Fruit fly (Drosophila melanogaster): ENCODE measurements around the gene CG13310.

Gene CG13310

DNA sequence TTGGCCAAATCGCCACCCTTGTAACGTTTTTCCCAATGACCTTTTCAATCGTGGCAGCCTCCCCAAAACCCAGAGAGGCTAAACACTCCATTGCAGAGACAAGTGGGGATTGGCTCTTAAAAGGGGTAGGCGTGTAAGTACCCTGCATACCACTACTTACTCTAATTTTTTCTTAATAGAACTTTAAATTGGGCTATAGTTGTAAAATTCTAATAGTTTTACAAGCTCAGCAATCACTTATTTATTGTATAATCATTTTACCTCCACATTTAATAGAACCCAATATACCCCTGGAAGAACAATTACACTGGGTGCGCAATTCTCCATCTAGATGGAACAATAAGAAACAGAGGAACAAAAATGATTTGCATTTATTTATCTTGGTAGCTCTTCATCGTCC, 41.4 kb upstream of the CG13310 start (continued):
- TF ChIP-seq nerfin-1 (tag; optimal IDR thresholded peaks at IDR 0.05) (peak; percentile 61), Antp (GFP tag; optimal IDR thresholded peaks at IDR 0.05) (peak; percentile 62), CG11560 (tag; IDR thresholded peaks at IDR 0.05) (peak; percentile 38; the same call in 1 of the 3 replicates), CG34224 (GFP tag; IDR thresholded peaks at IDR 0.05; ENCODE audit: partially characterized antibody) (no peak), amos (GFP tag; IDR thresholded peaks at IDR 0.05; ENCODE audit: partially characterized antibody) (no peak), Ada2b (GFP tag; IDR thresholded peaks at IDR 0.05) (peak; percentile 78), CG16779 (GFP tag; IDR thresholded peaks at IDR 0.05) (no peak), CG12104 (GFP tag; optimal IDR thresholded peaks at IDR 0.05) (peak; percentile 1), CG31365 (tag; optimal IDR thresholded peaks at IDR 0.05) (no peak), Myb (GFP tag; optimal IDR thresholded peaks at IDR 0.05) (peak; percentile 40), CG2678 (tag; optimal IDR thresholded peaks at IDR 0.05) (peak; percentile 88), jumu (GFP tag; optimal IDR thresholded peaks at IDR 0.05) (peak; percentile 34), tll (GFP tag; optimal IDR thresholded peaks at IDR 0.05) (no peak), wdn (GFP tag; IDR thresholded peaks at IDR 0.05) (peak; percentile 47), Dref (GFP tag; IDR thresholded peaks at IDR 0.05) (no peak), CG34376 (GFP tag; optimal IDR thresholded peaks at IDR 0.05) (no peak), sd (tag; optimal IDR thresholded peaks at IDR 0.05) (peak; percentile 21), jing (GFP tag; optimal IDR thresholded peaks at IDR 0.05) (peak; percentile 62), CG32532 (GFP tag; IDR thresholded peaks at IDR 0.05) (peak; percentile 75), schlank (tag; optimal IDR thresholded peaks at IDR 0.05) (no peak), CG2202 (tag; optimal IDR thresholded peaks at IDR 0.05) (peak; percentile 28), odd (GFP tag; optimal IDR thresholded peaks at IDR 0.05) (peak; percentile 12), Sry-δ (GFP tag; optimal IDR thresholded peaks at IDR 0.05) (peak; percentile 20), kay (GFP tag; optimal IDR thresholded peaks at IDR 0.05) (peak; percentile 60), br (optimal IDR thresholded peaks at IDR 0.05) (no peak), mld (GFP tag; IDR thresholded peaks at IDR 0.05; ENCODE audit: partially characterized antibody) (no peak), sna (GFP tag; IDR thresholded peaks at IDR 0.05; ENCODE audit: partially characterized antibody) (no peak), eyg (GFP tag; optimal IDR thresholded peaks at IDR 0.05) (peak; percentile 10), CG15696 (tag; optimal IDR thresholded peaks at IDR 0.05) (peak; percentile 51), CG12155 (GFP tag; optimal IDR thresholded peaks at IDR 0.05) (peak; percentile 52), H15 (GFP tag; IDR thresholded peaks at IDR 0.05) (peak; percentile 70), CG6683 (GFP tag; optimal IDR thresholded peaks at IDR 0.05) (peak; percentile 49), slou (GFP tag; optimal IDR thresholded peaks at IDR 0.05) (peak; percentile 23), CG3281 (GFP tag; optimal IDR thresholded peaks at IDR 0.05) (peak; percentile 75), run (tag; optimal IDR thresholded peaks at IDR 0.05) (peak; percentile 44), CG2199 (GFP tag; IDR thresholded peaks at IDR 0.05) (0 out of 3 replicates have a peak, but pooled peaks have one; percentile 79), zen (tag; optimal IDR thresholded peaks at IDR 0.05) (peak; percentile 65), bowl (GFP tag; IDR thresholded peaks at IDR 0.05) (peak; percentile 27; the same call in 1 of the 2 replicates), CoRest (tag; optimal IDR thresholded peaks at IDR 0.05) (peak; percentile 79), pan (optimal IDR thresholded peaks at IDR 0.05) (no peak), pan (GFP tag; optimal IDR thresholded peaks at IDR 0.05 in 1 of 2, IDR thresholded peaks at IDR 0.05 in 1 of 2) (peak in 1 of 2 experiments; percentile 87), fu2 (GFP tag; optimal IDR thresholded peaks at IDR 0.05) (peak; percentile 21), CG7839 (tag; optimal IDR thresholded peaks at IDR 0.05) (peak; percentile 86), CG7963 (GFP tag; IDR thresholded peaks at IDR 0.05; ENCODE audit: partially characterized antibody) (no peak), ems (GFP tag; optimal IDR thresholded peaks at IDR 0.05) (peak; percentile 66), HLH3B (GFP tag; IDR thresholded peaks at IDR 0.05) (peak; percentile 86), D19B (GFP tag; optimal IDR thresholded peaks at IDR 0.05) (peak; percentile 94), CG2889 (GFP tag; IDR thresholded peaks at IDR 0.05) (peak; percentile 26; the same call in 1 of the 3 replicates), CG12942 (GFP tag; optimal IDR thresholded peaks at IDR 0.05) (peak; percentile 14), bigmax (GFP tag; optimal IDR thresholded peaks at IDR 0.05) (no peak), Jarid2 (GFP tag; optimal IDR thresholded peaks at IDR 0.05) (peak; percentile 7)

All from whole organism, embryonic.